Worm (Caenorhabditis elegans) whole organism, L3 larva: ENCODE measurements around the gene Y116A8C.20.

Experiments
- R02D3.7 ChIP-seq: fragments of 150-350 bp; optimal IDR thresholded peaks from 2 replicates; lab custom pipeline; 2014; ENCODE audit warnings: missing biosample characterization, missing genetic modification characterization
- aly-2 ChIP-seq: fragments of 150-350 bp; optimal IDR thresholded peaks from 2 replicates; lab custom pipeline; 2014; ENCODE audit warnings: missing biosample characterization, missing genetic modification characterization
- ama-1 ChIP-seq: fragments of 150-350 bp; optimal IDR thresholded peaks from 2 replicates; lab custom pipeline; 2018
- ceh-16 ChIP-seq: sonication (generic microtip); optimal IDR thresholded peaks from 2 replicates; lab custom pipeline; 2017; ENCODE audit warnings: missing biosample characterization, missing genetic modification characterization
- ceh-28 ChIP-seq: fragments of 150-350 bp; optimal IDR thresholded peaks from 2 replicates; lab custom pipeline; 2014; ENCODE audit warnings: missing biosample characterization, missing genetic modification reagents, missing genetic modification characterization
- ceh-82 ChIP-seq: fragments of 150-350 bp; optimal IDR thresholded peaks from 2 replicates; lab custom pipeline; 2014; ENCODE audit warnings: missing biosample characterization, missing genetic modification characterization
- ceh-9 ChIP-seq: sonication (generic microtip); optimal IDR thresholded peaks from 2 replicates; lab custom pipeline; 2018; ENCODE audit warnings: missing biosample characterization, missing genetic modification characterization
- daf-12 ChIP-seq: fragments of 150-350 bp; optimal IDR thresholded peaks from 2 replicates; lab custom pipeline; 2014; ENCODE audit warnings: missing biosample characterization, missing genetic modification reagents, missing genetic modification characterization
- egl-5 ChIP-seq: fragments of 150-350 bp; optimal IDR thresholded peaks from 2 replicates; lab custom pipeline; 2017; ENCODE audit warnings: missing biosample characterization, missing genetic modification reagents, missing genetic modification characterization, inconsistent platforms
- elt-1 ChIP-seq: fragments of 150-350 bp; optimal IDR thresholded peaks from 2 replicates; lab custom pipeline; 2014; ENCODE audit warnings: missing biosample characterization, missing genetic modification characterization
- elt-3 ChIP-seq, 3 experiments: fragments of 150-350 bp in 1 of 3; sonication (generic microtip) in 2 of 3; optimal IDR thresholded peaks; 2 replicates in 2 of 3; 4 replicates in 1 of 3; lab custom pipeline; 2014 to 2017; ENCODE audit warnings: missing biosample characterization in 3 of 3, missing genetic modification characterization in 3 of 3
- eor-1 ChIP-seq, 2 experiments: fragments of 150-350 bp; optimal IDR thresholded peaks; 2 replicates each; lab custom pipeline; 2014 to 2018; ENCODE audit warnings: missing biosample characterization in 2 of 2, missing genetic modification characterization in 2 of 2
- fkh-2 ChIP-seq: fragments of 150-350 bp; optimal IDR thresholded peaks from 2 replicates; lab custom pipeline; 2014; ENCODE audit warnings: missing biosample characterization, missing genetic modification reagents, missing genetic modification characterization
- fos-1 ChIP-seq: fragments of 150-350 bp; optimal IDR thresholded peaks from 2 replicates; lab custom pipeline; 2014; ENCODE audit warnings: missing biosample characterization, missing genetic modification characterization
- hmg-11 ChIP-seq: sonication (generic microtip); optimal IDR thresholded peaks from 2 replicates; lab custom pipeline; 2016; ENCODE audit warnings: missing genetic modification characterization, missing compliant biosample characterization
- jun-1 ChIP-seq: fragments of 150-350 bp; optimal IDR thresholded peaks from 2 replicates; lab custom pipeline; 2014; ENCODE audit warnings: missing biosample characterization, missing genetic modification reagents, missing genetic modification characterization
- lin-15B ChIP-seq: fragments of 150-350 bp; optimal IDR thresholded peaks from 2 replicates; lab custom pipeline; 2014; ENCODE audit warnings: missing biosample characterization, missing genetic modification characterization
- lin-39 ChIP-seq: fragments of 150-350 bp; optimal IDR thresholded peaks from 2 replicates; lab custom pipeline; 2018; ENCODE audit warnings: missing biosample characterization, missing genetic modification reagents, missing genetic modification characterization
- lsy-12 ChIP-seq: sonication (generic microtip); optimal IDR thresholded peaks from 2 replicates; lab custom pipeline; 2016; ENCODE audit warnings: mild to moderate bottlenecking, missing genetic modification characterization, missing compliant biosample characterization
- mdl-1 ChIP-seq: fragments of 150-350 bp; optimal IDR thresholded peaks from 2 replicates; lab custom pipeline; 2014; ENCODE audit warnings: missing biosample characterization, missing genetic modification characterization
- mml-1 ChIP-seq: fragments of 150-350 bp; sonication (generic microtip); optimal IDR thresholded peaks from 3 replicates; lab custom pipeline; 2014; ENCODE audit warnings: missing biosample characterization, missing genetic modification characterization
- nfya-1 ChIP-seq: sonication (generic microtip); optimal IDR thresholded peaks from 2 replicates; lab custom pipeline; 2017; ENCODE audit warnings: missing genetic modification characterization, mild to moderate bottlenecking, missing compliant biosample characterization, antibody characterized with exemption, moderate library complexity; ENCODE audit not compliant: insufficient read depth
- nhr-11 ChIP-seq: fragments of 150-350 bp; optimal IDR thresholded peaks from 2 replicates; lab custom pipeline; 2014; ENCODE audit warnings: missing biosample characterization, missing genetic modification characterization
- nhr-12 ChIP-seq: fragments of 150-350 bp; optimal IDR thresholded peaks from 2 replicates; lab custom pipeline; 2014; ENCODE audit warnings: missing biosample characterization, missing genetic modification characterization
- nhr-237 ChIP-seq: fragments of 150-350 bp; optimal IDR thresholded peaks from 2 replicates; lab custom pipeline; 2014; ENCODE audit warnings: missing biosample characterization, missing genetic modification characterization
- nhr-25 ChIP-seq: sonication (generic microtip); optimal IDR thresholded peaks from 2 replicates; lab custom pipeline; 2017; ENCODE audit warnings: missing biosample characterization, missing genetic modification characterization
- nhr-43 ChIP-seq: sonication (generic microtip); optimal IDR thresholded peaks from 2 replicates; lab custom pipeline; 2016; ENCODE audit warnings: mild to moderate bottlenecking, missing genetic modification characterization, missing compliant biosample characterization; ENCODE audit not compliant: poor library complexity, severe bottlenecking
- nhr-67 ChIP-seq: fragments of 150-350 bp; optimal IDR thresholded peaks from 2 replicates; lab custom pipeline; 2014; ENCODE audit warnings: missing biosample characterization, missing genetic modification characterization
- pqm-1 ChIP-seq: fragments of 150-350 bp; optimal IDR thresholded peaks from 2 replicates; lab custom pipeline; 2017; ENCODE audit warnings: missing biosample characterization, missing genetic modification characterization, inconsistent platforms
- sea-2 ChIP-seq: fragments of 150-350 bp; sonication (generic microtip); optimal IDR thresholded peaks from 4 replicates; lab custom pipeline; 2014; ENCODE audit warnings: missing biosample characterization, missing genetic modification reagents, missing genetic modification characterization
- skn-1 ChIP-seq: fragments of 150-350 bp; optimal IDR thresholded peaks from 2 replicates; lab custom pipeline; 2014; ENCODE audit warnings: missing biosample characterization, missing genetic modification characterization
- snpc-4 ChIP-seq: fragments of 150-350 bp; optimal IDR thresholded peaks from 2 replicates; lab custom pipeline; 2014; ENCODE audit warnings: missing biosample characterization, missing genetic modification characterization
- tbx-2 ChIP-seq: sonication (generic microtip); optimal IDR thresholded peaks from 2 replicates; lab custom pipeline; 2016; ENCODE audit warnings: mild to moderate bottlenecking, missing genetic modification characterization, missing compliant biosample characterization
- unc-39 ChIP-seq: sonication (generic microtip); optimal IDR thresholded peaks from 4 replicates; lab custom pipeline; 2017; ENCODE audit warnings: missing biosample characterization, missing genetic modification characterization
- unc-62 ChIP-seq: fragments of 150-350 bp; sonication (generic microtip); optimal IDR thresholded peaks from 4 replicates; lab custom pipeline; 2014; ENCODE audit warnings: missing biosample characterization, missing genetic modification reagents, missing genetic modification characterization
- zag-1 ChIP-seq: fragments of 150-350 bp; optimal IDR thresholded peaks from 2 replicates; lab custom pipeline; 2014; ENCODE audit warnings: missing biosample characterization, missing genetic modification characterization
- ztf-11 ChIP-seq: fragments of 150-350 bp; optimal IDR thresholded peaks from 2 replicates; lab custom pipeline; 2014; ENCODE audit warnings: missing biosample characterization, missing genetic modification characterization
- ztf-4 ChIP-seq: fragments of 150-350 bp; optimal IDR thresholded peaks from 2 replicates; lab custom pipeline; 2014; ENCODE audit warnings: missing biosample characterization, missing genetic modification characterization

The Y116A8C.20 gene

ce11 chrIV:17005734-17006133 lies 35.0 kb upstream of the Y116A8C.20 start:
- TF ChIP-seq nhr-237 (tag; lab: Kevin White, UChicago): no peak
- peak; percentile 90 for TF ChIP-seq ceh-28

ce11 chrIV:17010274-17010673 lies 30.4 kb upstream of the Y116A8C.20 start:
- TF ChIP-seq ceh-28 (no peak), skn-1 (tag; lab: Kevin White, UChicago) (no peak), nhr-237 (tag; lab: Kevin White, UChicago) (no peak), sea-2 (GFP tag; lab: Kevin White, UChicago) (no peak), R02D3.7 (no peak), hmg-11 (tag; lab: Kevin White, UChicago) (no peak), elt-3 (tag; optimal IDR thresholded peaks at IDR 0.05; lab: Kevin White, UChicago) (no peak), ceh-16 (tag; lab: Kevin White, UChicago) (no peak), ceh-82 (tag; lab: Kevin White, UChicago) (no peak), eor-1 (tag; optimal IDR thresholded peaks at IDR 0.05; lab: Kevin White, UChicago) (no peak), nhr-67 (no peak), lin-39 (tag; lab: Kevin White, UChicago) (no peak), ztf-4 (tag; lab: Kevin White, UChicago) (no peak), nhr-43 (tag; lab: Kevin White, UChicago) (no peak)

- TF ChIP-seq nhr-12 (tag; lab: Kevin White, UChicago) (no peak), lin-15B (no peak), zag-1 (tag; lab: Kevin White, UChicago) (no peak), daf-12 (no peak), unc-62 (no peak), nfya-1 (tag; lab: Kevin White, UChicago) (no peak), ceh-9 (no peak), fkh-2 (tag; lab: Kevin White, UChicago) (no peak), mml-1 (tag; lab: Kevin White, UChicago) (no peak), mdl-1 (tag; lab: Kevin White, UChicago) (no peak), aly-2 (tag; lab: Kevin White, UChicago) (no peak), snpc-4 (tag; lab: Kevin White, UChicago) (no peak), pqm-1 (tag; lab: Kevin White, UChicago) (no peak), sea-2 (GFP tag; lab: Kevin White, UChicago) (no peak), elt-1 (tag; lab: Kevin White, UChicago) (no peak), ama-1 (lab: Kevin White, UChicago) (no peak), tbx-2 (tag; lab: Kevin White, UChicago) (no peak), ztf-11 (tag; lab: Kevin White, UChicago) (no peak)
Observed at ce11 chrIV:17021042-17021441, 19.7 kb upstream of the Y116A8C.20 start.

ce11 chrIV:17025017-17025416 lies 15.7 kb upstream of the Y116A8C.20 start, which contains the start of gene dct-13:
dct-13 (minus strand) TSS chrIV:17025117.
- TF ChIP-seq aly-2 (tag; lab: Kevin White, UChicago) (no peak), lsy-12 (no peak), ceh-82 (tag; lab: Kevin White, UChicago) (no peak), nhr-237 (tag; lab: Kevin White, UChicago) (no peak), nhr-12 (tag; lab: Kevin White, UChicago) (no peak), fos-1 (no peak), ceh-28 (no peak), nhr-11 (tag; lab: Kevin White, UChicago) (no peak), nhr-25 (tag; lab: Kevin White, UChicago) (no peak), elt-3 (tag; optimal IDR thresholded peaks at IDR 0.05; lab: Kevin White, UChicago) (no peak), jun-1 (tag; lab: Kevin White, UChicago) (no peak), pqm-1 (tag; lab: Kevin White, UChicago) (no peak), egl-5 (tag; lab: Kevin White, UChicago) (no peak), unc-39 (tag; lab: Kevin White, UChicago) (no peak), zag-1 (tag; lab: Kevin White, UChicago) (no peak), fkh-2 (tag; lab: Kevin White, UChicago) (no peak), nfya-1 (tag; lab: Kevin White, UChicago) (no peak), mml-1 (tag; lab: Kevin White, UChicago) (no peak), lin-15B (no peak), lin-39 (tag; lab: Kevin White, UChicago) (no peak)
